Fruit fly (Drosophila melanogaster): ENCODE measurements around the gene InR.

DNA sequence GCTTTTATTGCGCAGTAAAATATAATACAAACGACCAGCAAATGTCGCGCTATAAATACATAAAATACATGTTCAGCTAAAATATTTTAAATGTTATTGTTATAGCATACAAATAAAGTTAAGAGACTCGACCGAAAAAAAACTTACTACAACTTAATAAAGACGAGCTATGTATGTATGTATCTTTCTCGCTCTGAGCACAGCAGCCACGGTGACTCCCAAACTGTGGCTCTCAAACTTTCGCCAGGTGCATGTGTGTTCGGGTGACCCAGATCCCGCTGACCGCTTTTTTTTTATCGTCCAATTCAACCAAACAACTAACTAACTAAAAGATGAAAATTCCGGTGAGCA lies 37.0 kb downstream of the InR start:
- TF ChIP-seq CG7368 (GFP tag; optimal IDR thresholded peaks at IDR 0.05) (no peak), Smox (GFP tag; optimal IDR thresholded peaks at IDR 0.05) (no peak), CG9139 (GFP tag; optimal IDR thresholded peaks at IDR 0.05) (no peak)

Measured in whole organism, prepupa.